Fruit fly (Drosophila melanogaster): ENCODE measurements around the gene CG5171.

dm6 chr2L:7454112-7454511 is 53.0 kb downstream of the CG5171 start, which contains the start of gene Gr28a:
- TF ChIP-seq CG8478 (optimal IDR thresholded peaks at IDR 0.05) (no peak), EcR (GFP tag; optimal IDR thresholded peaks at IDR 0.05) (no peak), psq (optimal IDR thresholded peaks at IDR 0.05) (no peak), pan (optimal IDR thresholded peaks at IDR 0.05) (no peak), usp (GFP tag; optimal IDR thresholded peaks at IDR 0.05) (no peak), Dll (optimal IDR thresholded peaks at IDR 0.05) (no peak)

Measured in whole organism.